Fruit fly (Drosophila melanogaster) whole organism, adult: ENCODE data around the gene CG16789.

Source experiments
- CG12768 ChIP-seq: fragments of 200-800 bp; sonication (Bioruptor generic); optimal IDR thresholded peaks from 2 replicates; lab custom pipeline; 2017; ENCODE audit warnings: missing biosample characterization, missing genetic modification characterization, mild to moderate bottlenecking, moderate library complexity, missing genetic modification reagents
- CG14711 ChIP-seq: fragments of 200-800 bp; sonication (Bioruptor generic); optimal IDR thresholded peaks from 2 replicates; lab custom pipeline; 2018; ENCODE audit warnings: missing biosample characterization, mild to moderate bottlenecking, missing genetic modification characterization, moderate library complexity
- CG1620 ChIP-seq: fragments of 200-800 bp; sonication (Bioruptor generic); optimal IDR thresholded peaks from 2 replicates; lab custom pipeline; 2016; ENCODE audit warnings: missing biosample characterization, missing genetic modification characterization
- CG33017 ChIP-seq: fragments of 200-800 bp; sonication (Bioruptor generic); optimal IDR thresholded peaks from 2 replicates; lab custom pipeline; 2018; ENCODE audit warnings: missing biosample characterization, mild to moderate bottlenecking, missing genetic modification characterization, moderate library complexity
- CG5204 ChIP-seq: fragments of 200-800 bp; sonication (Bioruptor generic); optimal IDR thresholded peaks from 2 replicates; lab custom pipeline; 2016; ENCODE audit warnings: missing biosample characterization, missing genetic modification characterization
- CG7101 ChIP-seq: fragments of 200-800 bp; sonication (Bioruptor generic); optimal IDR thresholded peaks from 2 replicates; lab custom pipeline; 2018; ENCODE audit warnings: missing biosample characterization, mild to moderate bottlenecking, missing genetic modification characterization, moderate library complexity
- bab1 ChIP-seq: fragments of 200-800 bp; sonication (Bioruptor generic); optimal IDR thresholded peaks from 3 replicates; lab custom pipeline; 2019; ENCODE audit warnings: missing biosample characterization, mild to moderate bottlenecking, missing genetic modification characterization, moderate library complexity
- kay ChIP-seq: fragments of 200-800 bp; sonication (Bioruptor generic); peaks from one replicate; lab custom pipeline; 2016; ENCODE audit warnings: missing biosample characterization, missing genetic modification characterization, borderline replicate concordance
- ovo ChIP-seq: fragments of 200-800 bp; sonication (Bioruptor generic); optimal IDR thresholded peaks from 2 replicates; lab custom pipeline; 2016; ENCODE audit warnings: missing biosample characterization, missing genetic modification characterization
- pad ChIP-seq: fragments of 200-800 bp; sonication (Bioruptor generic); optimal IDR thresholded peaks from 3 replicates; lab custom pipeline; 2017; ENCODE audit warnings: missing biosample characterization, missing genetic modification characterization, mild to moderate bottlenecking, moderate library complexity, missing genetic modification reagents
- tj ChIP-seq: fragments of 200-800 bp; sonication (Bioruptor generic); optimal IDR thresholded peaks from 3 replicates; lab custom pipeline; 2017; ENCODE audit warnings: missing biosample characterization, mild to moderate bottlenecking, missing genetic modification characterization, moderate library complexity
- toe ChIP-seq: fragments of 200-800 bp; sonication (Bioruptor generic); optimal IDR thresholded peaks from 2 replicates; lab custom pipeline; 2016; ENCODE audit warnings: missing biosample characterization, missing genetic modification characterization

DNA sequence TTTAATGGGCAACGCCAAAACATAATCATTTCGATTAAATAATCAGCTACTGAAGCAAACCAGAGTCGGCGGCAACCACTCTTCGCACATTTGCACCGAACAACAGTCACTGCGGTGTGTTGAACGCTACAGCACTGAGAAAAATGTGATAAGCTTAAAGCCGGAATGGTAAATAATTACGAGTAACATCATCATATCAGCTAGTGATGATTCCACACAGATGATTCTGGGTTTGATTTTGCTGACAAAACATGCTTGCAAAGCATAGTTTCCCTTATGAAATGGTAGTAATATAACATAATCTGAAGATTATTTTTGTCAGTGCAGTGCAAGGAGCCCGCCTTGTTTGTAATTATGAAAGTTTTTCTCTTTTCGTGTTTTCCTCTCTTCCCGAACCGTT is 32.1 kb downstream of the CG16789 start:
- no peak for TF ChIP-seq CG12768 (GFP tag; lab: Kevin White, UChicago)
- no peak for TF ChIP-seq bab1 (GFP tag; lab: Kevin White, UChicago)
- TF ChIP-seq CG33017 (tag; lab: Kevin White, UChicago): no peak
- TF ChIP-seq CG7101 (tag; lab: Kevin White, UChicago): no peak
- no peak for TF ChIP-seq CG1620
- TF ChIP-seq CG5204 (GFP tag; lab: Kevin White, UChicago): no peak
- no peak for TF ChIP-seq kay (GFP tag; lab: Kevin White, UChicago)
- TF ChIP-seq CG14711 (tag; lab: Kevin White, UChicago): no peak
- no peak for TF ChIP-seq toe (GFP tag; lab: Kevin White, UChicago)
- no peak for TF ChIP-seq ovo (GFP tag; lab: Kevin White, UChicago)
- TF ChIP-seq pad: no peak
- TF ChIP-seq tj: no peak
